Fruit fly (Drosophila melanogaster) whole organism, prepupa: ENCODE data around the gene comm3.

Source experiments
- Blimp-1 ChIP-seq: fragments of 200-800 bp; sonication (Bioruptor generic); optimal IDR thresholded peaks from 3 replicates; lab custom pipeline; 2017; ENCODE audit warnings: missing biosample characterization, missing genetic modification characterization, mild to moderate bottlenecking, moderate library complexity, missing genetic modification reagents
- CG10631 ChIP-seq: fragments of 200-800 bp; sonication (Bioruptor generic); optimal IDR thresholded peaks from 2 replicates; lab custom pipeline; 2016; ENCODE audit warnings: missing biosample characterization, missing genetic modification characterization
- CG10669 ChIP-seq: fragments of 200-800 bp; sonication (Bioruptor generic); optimal IDR thresholded peaks from 3 replicates; lab custom pipeline; 2018; ENCODE audit warnings: missing biosample characterization, mild to moderate bottlenecking, missing genetic modification characterization, moderate library complexity
- CG11294 ChIP-seq: fragments of 200-800 bp; sonication (Bioruptor generic); IDR thresholded peaks from 2 replicates; pipeline ENCODE4 v1.3.6; 2022; ENCODE audit warnings: missing biosample characterization, missing genetic modification characterization
- CG11762 ChIP-seq: fragments of 200-800 bp; sonication (Bioruptor generic); optimal IDR thresholded peaks from 3 replicates; lab custom pipeline; 2016; ENCODE audit warnings: missing biosample characterization, missing genetic modification characterization; ENCODE audit not compliant: insufficient read depth
- CG16779 ChIP-seq: fragments of 200-800 bp; sonication (Bioruptor generic); optimal IDR thresholded peaks from 3 replicates; lab custom pipeline; 2017; ENCODE audit warnings: missing biosample characterization, mild to moderate bottlenecking, missing genetic modification characterization
- CG3032 ChIP-seq: fragments of 200-800 bp; optimal IDR thresholded peaks from 2 replicates; lab custom pipeline; 2019; ENCODE audit warnings: missing biosample characterization, mild to moderate bottlenecking, missing genetic modification characterization, moderate library complexity
- CG4318 ChIP-seq: fragments of 200-800 bp; sonication (Bioruptor generic); optimal IDR thresholded peaks from 3 replicates; lab custom pipeline; 2017; ENCODE audit warnings: missing biosample characterization, mild to moderate bottlenecking, missing genetic modification characterization
- CG6163 ChIP-seq: fragments of 200-800 bp; sonication (Bioruptor generic); IDR thresholded peaks from 3 replicates; pipeline ENCODE4 v1.3.6; 2022; ENCODE audit warnings: missing biosample characterization, missing genetic modification characterization
- CG6792 ChIP-seq: fragments of 200-800 bp; sonication (Bioruptor generic); optimal IDR thresholded peaks from 3 replicates; lab custom pipeline; 2016; ENCODE audit warnings: missing biosample characterization, missing genetic modification characterization
- CG6808 ChIP-seq: fragments of 200-800 bp; sonication (Bioruptor generic); optimal IDR thresholded peaks from 3 replicates; lab custom pipeline; 2017; ENCODE audit warnings: missing biosample characterization, missing genetic modification characterization, mild to moderate bottlenecking, moderate library complexity, missing genetic modification reagents
- CG6854 ChIP-seq: fragments of 200-800 bp; sonication (Bioruptor generic); optimal IDR thresholded peaks from 2 replicates; lab custom pipeline; 2017; ENCODE audit warnings: missing biosample characterization, mild to moderate bottlenecking, missing genetic modification characterization
- CG7368 ChIP-seq: fragments of 200-800 bp; sonication (Bioruptor generic); optimal IDR thresholded peaks from 3 replicates; lab custom pipeline; 2016; ENCODE audit warnings: missing biosample characterization, missing genetic modification characterization
- CG8119 ChIP-seq: fragments of 200-800 bp; sonication (Bioruptor generic); IDR thresholded peaks from 3 replicates; pipeline ENCODE4 v1.3.6; 2022; ENCODE audit warnings: missing biosample characterization, missing genetic modification characterization
- CG8319 ChIP-seq: fragments of 200-800 bp; sonication (Bioruptor generic); optimal IDR thresholded peaks from 3 replicates; lab custom pipeline; 2016; ENCODE audit warnings: missing biosample characterization, missing genetic modification characterization
- CG8632 ChIP-seq: fragments of 200-800 bp; sonication (Bioruptor generic); optimal IDR thresholded peaks from 3 replicates; lab custom pipeline; 2016; ENCODE audit warnings: missing biosample characterization, missing genetic modification characterization
- Eip75B ChIP-seq: fragments of 200-800 bp; sonication (Bioruptor generic); optimal IDR thresholded peaks from 3 replicates; lab custom pipeline; 2016; ENCODE audit warnings: missing biosample characterization, missing genetic modification characterization
- Eip78C ChIP-seq: fragments of 200-800 bp; sonication (Bioruptor generic); peaks from one replicate; lab custom pipeline; 2016; ENCODE audit warnings: missing biosample characterization, missing genetic modification characterization
- Ets96B ChIP-seq: fragments of 200-800 bp; optimal IDR thresholded peaks from 2 replicates; lab custom pipeline; 2019; ENCODE audit warnings: missing biosample characterization, mild to moderate bottlenecking, missing genetic modification characterization, moderate library complexity
- Hr38 ChIP-seq: sonication (Bioruptor generic); optimal IDR thresholded peaks from 2 replicates; lab custom pipeline; 2016; ENCODE audit warnings: missing biosample characterization, missing genetic modification characterization
- Hr39 ChIP-seq: fragments of 200-800 bp; sonication (Bioruptor generic); optimal IDR thresholded peaks from 2 replicates; lab custom pipeline; 2016; ENCODE audit warnings: missing biosample characterization, missing genetic modification characterization
- Hr4 ChIP-seq: fragments of 200-800 bp; sonication (Bioruptor generic); optimal IDR thresholded peaks from 3 replicates; lab custom pipeline; 2016; ENCODE audit warnings: missing biosample characterization, missing genetic modification characterization
- Lpt ChIP-seq: fragments of 200-800 bp; sonication (Bioruptor generic); optimal IDR thresholded peaks from 3 replicates; lab custom pipeline; 2016; ENCODE audit warnings: missing biosample characterization, missing genetic modification characterization
- Met ChIP-seq: fragments of 200-800 bp; sonication (Bioruptor generic); optimal IDR thresholded peaks from 3 replicates; lab custom pipeline; 2016; ENCODE audit warnings: missing biosample characterization, missing genetic modification characterization
- OdsH ChIP-seq: fragments of 200-800 bp; sonication (Bioruptor generic); optimal IDR thresholded peaks from 3 replicates; lab custom pipeline; 2016; ENCODE audit warnings: missing biosample characterization, missing genetic modification characterization
- Smox ChIP-seq: fragments of 200-800 bp; sonication (Bioruptor generic); optimal IDR thresholded peaks from 3 replicates; lab custom pipeline; 2016; ENCODE audit warnings: missing biosample characterization, missing genetic modification characterization
- Sox102F ChIP-seq: fragments of 200-800 bp; sonication (Bioruptor generic); optimal IDR thresholded peaks from 2 replicates; lab custom pipeline; 2016; ENCODE audit warnings: missing biosample characterization, mild to moderate bottlenecking, missing genetic modification characterization
- Sox15 ChIP-seq: fragments of 200-800 bp; sonication (Bioruptor generic); optimal IDR thresholded peaks from 3 replicates; lab custom pipeline; 2016; ENCODE audit warnings: missing biosample characterization, missing genetic modification characterization
- acj6 ChIP-seq: fragments of 200-800 bp; sonication (Bioruptor generic); optimal IDR thresholded peaks from 3 replicates; lab custom pipeline; 2016; ENCODE audit warnings: missing biosample characterization, missing genetic modification characterization
- cyc ChIP-seq: fragments of 200-800 bp; sonication (Bioruptor generic); optimal IDR thresholded peaks from 3 replicates; lab custom pipeline; 2016; ENCODE audit warnings: missing biosample characterization, missing genetic modification characterization
- dsx ChIP-seq: fragments of 200-800 bp; optimal IDR thresholded peaks from 3 replicates; lab custom pipeline; 2019; ENCODE audit warnings: missing biosample characterization, mild to moderate bottlenecking, missing genetic modification characterization, moderate library complexity; ENCODE audit not compliant: poor library complexity, severe bottlenecking
- eg ChIP-seq: fragments of 200-800 bp; sonication (Bioruptor generic); IDR thresholded peaks from 3 replicates; pipeline ENCODE4 v1.3.6; 2022; ENCODE audit warnings: missing biosample characterization, missing genetic modification characterization
- esn ChIP-seq: fragments of 200-800 bp; sonication (Bioruptor generic); optimal IDR thresholded peaks from 2 replicates; lab custom pipeline; 2016; ENCODE audit warnings: missing biosample characterization, mild to moderate bottlenecking, missing genetic modification characterization, moderate library complexity
- fd59A ChIP-seq: fragments of 200-800 bp; sonication (Bioruptor generic); optimal IDR thresholded peaks from 2 replicates; lab custom pipeline; 2017; ENCODE audit warnings: missing biosample characterization, mild to moderate bottlenecking, missing genetic modification characterization, missing genetic modification reagents
- fkh ChIP-seq: fragments of 200-800 bp; sonication (Bioruptor generic); optimal IDR thresholded peaks from 3 replicates; lab custom pipeline; 2017; ENCODE audit warnings: missing biosample characterization, mild to moderate bottlenecking, missing genetic modification characterization, moderate library complexity
- lz ChIP-seq: fragments of 200-800 bp; sonication (Bioruptor generic); optimal IDR thresholded peaks from 3 replicates; lab custom pipeline; 2016; ENCODE audit warnings: missing biosample characterization, missing genetic modification characterization
- net ChIP-seq: fragments of 200-800 bp; sonication (Bioruptor generic); optimal IDR thresholded peaks from 3 replicates; lab custom pipeline; 2016; ENCODE audit warnings: missing biosample characterization, missing genetic modification characterization
- pdm3 ChIP-seq: fragments of 200-800 bp; sonication (Bioruptor generic); optimal IDR thresholded peaks from 3 replicates; lab custom pipeline; 2016; ENCODE audit warnings: missing biosample characterization, missing genetic modification characterization
- salr ChIP-seq, 2 experiments: fragments of 200-800 bp; sonication (Bioruptor generic); optimal IDR thresholded peaks; 3 replicates each; lab custom pipeline; 2016 to 2018; ENCODE audit warnings: missing biosample characterization in 2 of 2, missing genetic modification characterization in 2 of 2, mild to moderate bottlenecking in 1 of 2
- spab ChIP-seq: fragments of 200-800 bp; sonication (Bioruptor generic); optimal IDR thresholded peaks from 2 replicates; lab custom pipeline; 2017; ENCODE audit warnings: missing biosample characterization, mild to moderate bottlenecking, missing genetic modification characterization, missing genetic modification reagents
- ss ChIP-seq, 2 experiments: fragments of 200-800 bp; sonication (Bioruptor generic); optimal IDR thresholded peaks; 2 replicates in 1 of 2; 3 replicates in 1 of 2; lab custom pipeline; 2017 to 2018; ENCODE audit warnings: mild to moderate bottlenecking in 2 of 2, missing biosample characterization in 2 of 2, missing genetic modification characterization in 2 of 2, moderate library complexity in 1 of 2
- svp ChIP-seq: fragments of 200-800 bp; sonication (Bioruptor generic); peaks from one replicate; lab custom pipeline; 2016; ENCODE audit warnings: missing biosample characterization, missing genetic modification characterization
- topi ChIP-seq: fragments of 200-800 bp; sonication (Bioruptor generic); optimal IDR thresholded peaks from 3 replicates; lab custom pipeline; 2016; ENCODE audit warnings: missing biosample characterization, missing genetic modification characterization

comm3 gene

DNA sequence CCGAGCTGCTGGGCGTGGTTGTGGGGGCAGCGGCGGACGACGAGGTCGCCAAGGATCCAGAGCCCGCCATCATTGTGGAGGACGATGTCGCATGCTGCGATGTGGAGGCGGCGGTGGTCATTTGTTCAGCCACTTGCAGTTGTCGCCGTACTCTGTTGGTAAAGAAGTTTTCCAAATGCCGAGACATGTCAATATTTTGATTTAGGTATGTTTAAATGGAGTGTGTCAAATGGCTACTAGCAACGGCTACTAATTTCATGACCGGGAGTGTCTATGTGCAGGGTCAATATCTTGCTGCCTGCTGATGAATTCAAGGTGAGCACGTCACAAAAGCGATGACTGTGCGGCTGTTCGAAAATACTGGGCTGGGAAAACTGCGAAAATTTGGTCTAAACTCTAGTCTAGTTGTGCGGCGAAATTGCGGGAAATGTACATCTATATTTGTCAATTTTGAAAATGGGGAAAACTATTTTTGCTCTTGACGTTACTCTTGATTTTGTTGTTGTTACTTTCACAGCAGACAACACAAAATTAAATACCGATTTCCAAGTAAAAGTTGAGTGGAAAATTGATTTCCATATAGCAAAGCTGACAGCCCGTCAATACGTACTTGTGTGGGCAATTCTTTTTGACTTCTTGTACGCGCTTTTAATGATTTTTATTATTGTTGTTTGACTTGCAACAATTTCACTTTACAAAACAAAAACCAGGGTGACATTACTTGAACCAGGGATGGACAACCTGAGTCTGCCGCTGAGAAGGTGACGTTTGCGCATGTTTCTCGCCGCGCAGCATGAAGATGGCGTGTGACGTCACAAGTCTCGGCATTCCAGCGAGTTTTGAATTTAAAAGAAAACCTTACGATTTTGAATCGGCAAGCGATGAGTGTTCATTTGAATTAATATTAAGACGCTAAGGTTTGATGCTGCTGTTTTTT lies 59.8 kb downstream of the comm3 start, which contains the start of gene CG7656 (continued):
- TF ChIP-seq CG10669 (GFP tag; lab: Kevin White, UChicago) = peak; percentile 12
- TF ChIP-seq Sox102F = no peak
- peak; percentile 66 for TF ChIP-seq CG6163 (GFP tag; lab: Robert Waterston, UW)
- TF ChIP-seq Hr4 (GFP tag; lab: Kevin White, UChicago) = peak; percentile 58
- TF ChIP-seq CG6792 (GFP tag; lab: Kevin White, UChicago) = peak; percentile 3
- peak; percentile 68 for TF ChIP-seq Smox
- peak; percentile 56 for TF ChIP-seq CG7368 (GFP tag; lab: Kevin White, UChicago)
- peak; percentile 29 for TF ChIP-seq CG3032
- no peak for TF ChIP-seq spab (GFP tag; lab: Kevin White, UChicago)
- no peak for TF ChIP-seq salr (GFP tag; optimal IDR thresholded peaks at IDR 0.05; lab: Kevin White, UChicago)
- TF ChIP-seq fd59A (GFP tag; lab: Kevin White, UChicago) = peak; percentile 2
- peak; percentile 46 for TF ChIP-seq CG10631 (GFP tag; lab: Kevin White, UChicago)
- peak; percentile 68 for TF ChIP-seq esn
- no peak for TF ChIP-seq CG6808
- TF ChIP-seq Lpt (GFP tag; lab: Kevin White, UChicago) = no peak
- TF ChIP-seq Ets96B (tag; lab: Kevin White, UChicago) = no peak
- peak; percentile 74 for TF ChIP-seq pdm3 (GFP tag; lab: Kevin White, UChicago)

DNA sequence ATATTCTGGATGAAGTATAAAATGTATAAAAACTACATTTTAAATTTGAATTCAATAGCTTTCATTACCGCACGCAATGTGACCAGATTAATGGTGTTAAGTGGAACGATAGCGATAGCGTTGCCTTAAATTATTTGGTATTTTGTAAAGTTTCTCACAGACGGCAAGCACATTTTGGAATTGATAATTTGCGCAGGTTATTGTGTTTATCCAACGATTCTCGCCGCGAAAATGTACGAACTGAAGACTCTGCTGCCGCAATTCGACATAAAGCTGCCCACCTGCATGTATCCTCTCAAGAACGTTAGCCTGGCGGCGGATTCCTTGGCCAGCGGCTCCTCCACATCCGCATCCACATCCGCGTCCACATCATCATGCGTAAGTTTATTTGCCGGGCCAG lies 64.1 kb downstream of the comm3 start, which contains the start of gene AIMP2:
Gene AIMP2, plus strand, starts transcription at position 135 of the 400 bp plus-strand sequence.
- TF ChIP-seq fd59A (GFP tag; lab: Kevin White, UChicago) = no peak
- no peak for TF ChIP-seq Smox
- no peak for TF ChIP-seq OdsH (GFP tag; lab: Kevin White, UChicago)
- no peak for TF ChIP-seq CG3032
- TF ChIP-seq esn = no peak
- TF ChIP-seq Blimp-1 (GFP tag; lab: Kevin White, UChicago) = no peak
- TF ChIP-seq, all 60 proteins: peak for 0

DNA sequence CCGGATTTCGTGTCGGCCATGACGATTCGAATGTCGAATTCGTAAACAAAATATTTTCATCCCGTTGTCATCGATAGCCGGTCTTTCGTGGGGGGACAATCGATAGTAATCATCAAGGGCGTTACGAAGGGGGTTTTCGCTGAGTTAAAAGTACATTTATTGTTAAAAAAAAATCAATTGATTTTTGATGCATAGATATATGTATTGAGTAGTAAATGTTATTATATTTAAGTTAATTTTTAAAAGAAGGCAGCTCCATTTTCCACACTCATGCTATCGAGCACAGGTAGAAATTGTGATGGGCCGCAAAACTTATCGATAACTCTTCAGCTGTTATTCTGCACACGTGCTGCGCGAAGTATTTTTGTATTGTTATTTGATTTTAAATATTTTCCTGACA lies 67.1 kb downstream of the comm3 start, which contains the start of the genes mrn and CG12301:
Gene mrn, minus strand, starts transcription at position 51 of the 400 bp plus-strand sequence.
Gene CG12301, plus strand, starts transcription at position 314 of the 400 bp plus-strand sequence.
- TF ChIP-seq Ets96B (tag; lab: Kevin White, UChicago) (peak; percentile 86), cyc (peak; percentile 70), topi (GFP tag; lab: Kevin White, UChicago) (no peak), CG6854 (GFP tag; lab: Kevin White, UChicago) (no peak), CG11294 (GFP tag; lab: Robert Waterston, UW) (peak; percentile 87), Sox15 (GFP tag; lab: Kevin White, UChicago) (peak; percentile 65), Hr38 (GFP tag; lab: Kevin White, UChicago) (peak; percentile 70), esn (peak; percentile 85), eg (GFP tag; lab: Robert Waterston, UW) (peak; percentile 92), CG7368 (GFP tag; lab: Kevin White, UChicago) (no peak), CG6163 (GFP tag; lab: Robert Waterston, UW) (peak; percentile 94), ss (GFP tag; optimal IDR thresholded peaks at IDR 0.05; lab: Kevin White, UChicago) (no peak), CG8319 (no peak), CG3032 (peak; percentile 91), CG10669 (GFP tag; lab: Kevin White, UChicago) (no peak), svp (GFP tag; lab: Kevin White, UChicago) (no peak), Met (GFP tag; lab: Kevin White, UChicago) (no peak), acj6 (GFP tag; lab: Kevin White, UChicago) (no peak), dsx (GFP tag; lab: Kevin White, UChicago) (no peak), CG8632 (no peak), Eip75B (GFP tag; lab: Kevin White, UChicago) (no peak), Lpt (GFP tag; lab: Kevin White, UChicago) (no peak), CG8119 (GFP tag; lab: Robert Waterston, UW) (no peak), fd59A (GFP tag; lab: Kevin White, UChicago) (peak; percentile 13), CG16779 (tag; lab: Kevin White, UChicago) (no peak), CG4318 (GFP tag; lab: Kevin White, UChicago) (no peak), CG10631 (GFP tag; lab: Kevin White, UChicago) (no peak), spab (GFP tag; lab: Kevin White, UChicago) (no peak), Eip78C (GFP tag; lab: Kevin White, UChicago) (no peak), Smox (no peak), lz (GFP tag; lab: Kevin White, UChicago) (peak; percentile 81), net (GFP tag; lab: Kevin White, UChicago) (no peak), CG11762 (GFP tag; lab: Kevin White, UChicago) (peak; percentile 64), Sox102F (no peak), Hr39 (GFP tag; lab: Kevin White, UChicago) (no peak), CG6792 (GFP tag; lab: Kevin White, UChicago) (no peak), pdm3 (GFP tag; lab: Kevin White, UChicago) (no peak), fkh (no peak)
